Worm (Caenorhabditis elegans): ENCODE results near the gene vep-2.

DNA sequence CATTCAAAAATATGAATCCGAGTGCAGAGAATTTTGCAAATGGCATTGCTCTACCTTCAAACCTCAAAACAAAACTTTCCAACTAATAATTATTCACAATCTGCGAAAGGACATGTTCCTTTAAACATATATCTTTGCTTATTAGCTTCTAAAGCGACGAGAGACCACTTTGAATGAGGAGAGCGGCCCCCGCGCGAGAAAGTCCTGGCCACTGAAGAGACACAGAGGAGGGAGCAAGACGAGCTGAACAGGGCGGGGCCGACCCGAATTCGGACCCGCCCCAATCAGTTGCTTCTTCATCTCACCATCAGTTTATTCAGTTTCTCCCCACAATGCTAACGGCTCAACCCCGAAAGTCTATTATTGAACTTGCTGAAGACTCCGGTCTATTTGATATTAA, 42.5 kb upstream of the vep-2 start, which contains the start of gene T27A10.2:
- TF ChIP-seq ref-1 (GFP tag; conservative IDR thresholded peaks at IDR 0.05) (no peak), flt-1 (GFP tag; IDR thresholded peaks at IDR 0.05) (no peak), klf-2 (GFP tag; conservative IDR thresholded peaks at IDR 0.05) (no peak), cog-1 (tag; optimal IDR thresholded peaks at IDR 0.05) (no peak), med-1 (GFP tag; optimal IDR thresholded peaks at IDR 0.05; ENCODE audit: insufficient read depth) (no peak), tab-1 (GFP tag; IDR thresholded peaks at IDR 0.05) (no peak), ztf-29 (GFP tag; IDR thresholded peaks at IDR 0.05) (no peak), T22C8.4 (GFP tag; IDR thresholded peaks at IDR 0.05) (no peak), ztf-23 (GFP tag; IDR thresholded peaks at IDR 0.05) (no peak)
